ENCODE assay signal across 3 fruit fly cellular contexts in the genomic region with DNA sequence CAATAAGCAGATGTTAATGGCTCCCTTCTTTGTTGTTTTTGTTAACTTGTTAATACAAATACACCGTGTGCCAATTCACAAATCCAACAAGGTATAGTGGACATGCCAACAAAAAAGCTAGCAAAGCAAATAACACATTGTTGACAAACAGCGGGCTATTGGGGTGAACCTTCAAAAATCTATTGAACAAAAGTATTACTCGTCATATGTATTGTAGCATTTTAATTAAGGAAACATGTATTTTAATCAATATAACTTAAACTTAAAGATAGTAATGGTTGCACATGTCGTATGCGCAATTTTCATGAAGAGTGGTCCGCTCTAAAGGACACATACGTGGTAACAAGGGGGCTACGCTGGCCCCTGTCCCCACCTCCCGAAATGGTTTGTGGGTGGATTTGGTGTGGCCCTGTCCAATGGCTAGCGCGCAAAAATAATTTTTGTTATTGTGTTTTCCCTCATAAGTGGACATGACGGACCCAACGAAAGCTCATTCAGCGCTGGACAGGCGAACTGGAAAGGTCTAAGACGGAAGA.
A peak's percentile ranks its signal among the peaks of the same experiment; 100 is the strongest.
TF ChIP-seq lines count a peak whose summit lies in the region.

A gene (plus strand): TSS at position 486 of the 536 bp plus-strand sequence.

- no peak for TF ChIP-seq CTCF in whole organism, embryonic (GFP tag; optimal IDR thresholded peaks at IDR 0.05; lab: Kevin White, UChicago)

TF ChIP-seq in whole organism, adult, 20 proteins besides CTCF, POLR2A, EP300 and RAD21:
- TF ChIP-seq CG5204 (GFP tag; optimal IDR thresholded peaks at IDR 0.05; lab: Kevin White, UChicago) (peak; percentile 28), CG1620 (GFP tag; optimal IDR thresholded peaks at IDR 0.05; lab: Kevin White, UChicago) (no peak), CG7045 (GFP tag; optimal IDR thresholded peaks at IDR 0.05; lab: Kevin White, UChicago) (peak; percentile 1), CG11617 (GFP tag; optimal IDR thresholded peaks at IDR 0.05; lab: Kevin White, UChicago) (no peak), Hr96 (GFP tag; optimal IDR thresholded peaks at IDR 0.05; lab: Kevin White, UChicago) (no peak), Mnt (GFP tag; optimal IDR thresholded peaks at IDR 0.05; lab: Kevin White, UChicago) (no peak)

TF ChIP-seq in whole organism, embryonic, 481 proteins besides CTCF, POLR2A, EP300 and RAD21:
- TF ChIP-seq HLH54F (GFP tag; optimal IDR thresholded peaks at IDR 0.05; lab: Kevin White, UChicago) (no peak), tin (GFP tag; optimal IDR thresholded peaks at IDR 0.05; lab: Kevin White, UChicago) (no peak), CG5245 (GFP tag; optimal IDR thresholded peaks at IDR 0.05; lab: Kevin White, UChicago) (no peak), sens-2 (GFP tag; IDR thresholded peaks at IDR 0.05; lab: Robert Waterston, UW) (no peak), CG18599 (GFP tag; optimal IDR thresholded peaks at IDR 0.05; lab: Kevin White, UChicago) (peak; percentile 44), CG7786 (GFP tag; optimal IDR thresholded peaks at IDR 0.05; lab: Kevin White, UChicago) (no peak), CG8388 (GFP tag; optimal IDR thresholded peaks at IDR 0.05; lab: Kevin White, UChicago) (no peak), CG17359 (tag; optimal IDR thresholded peaks at IDR 0.05; lab: Kevin White, UChicago) (no peak), wdn (GFP tag; IDR thresholded peaks at IDR 0.05; lab: Robert Waterston, UW) (0 out of 2 replicates have a peak, but pooled peaks have one; percentile 11), CG15514 (GFP tag; optimal IDR thresholded peaks at IDR 0.05; lab: Kevin White, UChicago) (peak; percentile 7), CG18011 (GFP tag; optimal IDR thresholded peaks at IDR 0.05; lab: Kevin White, UChicago) (no peak), ewg (GFP tag; optimal IDR thresholded peaks at IDR 0.05; lab: Kevin White, UChicago) (no peak), CG17829 (tag; optimal IDR thresholded peaks at IDR 0.05; lab: Kevin White, UChicago) (no peak), Myb (GFP tag; optimal IDR thresholded peaks at IDR 0.05; lab: Kevin White, UChicago) (no peak), Mrtf (GFP tag; IDR thresholded peaks at IDR 0.05; lab: Robert Waterston, UW) (no peak), vvl (GFP tag; IDR thresholded peaks at IDR 0.05; lab: Robert Waterston, UW) (no peak), CG2120 (GFP tag; optimal IDR thresholded peaks at IDR 0.05; lab: Kevin White, UChicago) (peak; percentile 32), H2.0 (GFP tag; IDR thresholded peaks at IDR 0.05; lab: Robert Waterston, UW) (no peak), sens (GFP tag; lab: Kevin White, UChicago) (peak; percentile 59), Med (GFP tag; lab: Kevin White, UChicago) (peak; percentile 13), lab (GFP tag; optimal IDR thresholded peaks at IDR 0.05; lab: Kevin White, UChicago) (peak; percentile 57)

TF ChIP-seq in whole organism, pupa, 21 proteins besides CTCF, POLR2A, EP300 and RAD21:
- no peak for TF ChIP-seq CG17806 (tag; optimal IDR thresholded peaks at IDR 0.05; lab: Kevin White, UChicago)
- TF ChIP-seq CG8159 (tag; optimal IDR thresholded peaks at IDR 0.05; lab: Kevin White, UChicago): peak; percentile 24
- TF ChIP-seq Pif1A (GFP tag; optimal IDR thresholded peaks at IDR 0.05; lab: Kevin White, UChicago): no peak
- no peak for TF ChIP-seq D1 (tag; optimal IDR thresholded peaks at IDR 0.05; lab: Kevin White, UChicago)
